Worm (Caenorhabditis elegans): Measurements from ENCODE around the gene F54F2.9.
A peak's percentile ranks its signal among the peaks of the same experiment; 100 is the strongest.

The F54F2.9 gene

ce11 chrIII:8794793-8795192 is 32.2 kb downstream of the F54F2.9 start:
- no peak for TF ChIP-seq aly-2 (tag; optimal IDR thresholded peaks at IDR 0.05)
- peak; percentile 92 for TF ChIP-seq blmp-1 (tag; optimal IDR thresholded peaks at IDR 0.05; ENCODE audit: insufficient read depth)
- peak; percentile 11 for TF ChIP-seq ztf-4 (tag; optimal IDR thresholded peaks at IDR 0.05)
- TF ChIP-seq peb-1 (tag; optimal IDR thresholded peaks at IDR 0.05): peak; percentile 45
- peak; percentile 74 for TF ChIP-seq egl-27 (tag; optimal IDR thresholded peaks at IDR 0.05)
- TF ChIP-seq nhr-77 (tag; optimal IDR thresholded peaks at IDR 0.05): no peak
- TF ChIP-seq mab-5 (tag; optimal IDR thresholded peaks at IDR 0.05): no peak
- no peak for TF ChIP-seq C34F6.9 (tag; optimal IDR thresholded peaks at IDR 0.05)
- no peak for TF ChIP-seq unc-62 (GFP tag; optimal IDR thresholded peaks at IDR 0.05)
- TF ChIP-seq alr-1 (tag; optimal IDR thresholded peaks at IDR 0.05): no peak
- no peak for TF ChIP-seq unc-55 (GFP tag; optimal IDR thresholded peaks at IDR 0.05)
- TF ChIP-seq zag-1 (tag; optimal IDR thresholded peaks at IDR 0.05): no peak
- no peak for TF ChIP-seq ztf-1 (GFP tag; conservative IDR thresholded peaks at IDR 0.05)
- no peak for TF ChIP-seq dmd-4 (tag; optimal IDR thresholded peaks at IDR 0.05)
- peak; percentile 67 to 70 for TF ChIP-seq mdl-1 (tag; optimal IDR thresholded peaks at IDR 0.05)
- TF ChIP-seq nhr-12 (tag; optimal IDR thresholded peaks at IDR 0.05): no peak
- TF ChIP-seq lsy-2 (tag; optimal IDR thresholded peaks at IDR 0.05): peak; percentile 13 to 77
- peak; percentile 70 for TF ChIP-seq gmeb-1 (tag; optimal IDR thresholded peaks at IDR 0.05)
- no peak for TF ChIP-seq ZK546.5 (tag; optimal IDR thresholded peaks at IDR 0.05)
- TF ChIP-seq sem-4 (tag; optimal IDR thresholded peaks at IDR 0.05): peak; percentile 86
- peak; percentile 35 for TF ChIP-seq crh-2 (tag; optimal IDR thresholded peaks at IDR 0.05)
- no peak for TF ChIP-seq skn-1 (tag; optimal IDR thresholded peaks at IDR 0.05)
- no peak for TF ChIP-seq nhr-10 (tag; optimal IDR thresholded peaks at IDR 0.05)
- TF ChIP-seq F13H6.1 (tag; optimal IDR thresholded peaks at IDR 0.05): peak; percentile 93
- peak; percentile 45 for TF ChIP-seq nhr-21 (tag; optimal IDR thresholded peaks at IDR 0.05)
- TF ChIP-seq nhr-237 (tag; optimal IDR thresholded peaks at IDR 0.05): no peak
- TF ChIP-seq nhr-11 (tag; optimal IDR thresholded peaks at IDR 0.05): no peak
- no peak for TF ChIP-seq elt-1 (tag; optimal IDR thresholded peaks at IDR 0.05)
- TF ChIP-seq ztf-11 (tag; optimal IDR thresholded peaks at IDR 0.05): no peak
- peak; percentile 6 for TF ChIP-seq Y55F3AM.14 (GFP tag; optimal IDR thresholded peaks at IDR 0.05)
- TF ChIP-seq fos-1 (tag; optimal IDR thresholded peaks at IDR 0.05): peak; percentile 80
- TF ChIP-seq lin-39 (tag; optimal IDR thresholded peaks at IDR 0.05): no peak
- TF ChIP-seq nhr-23 (tag; optimal IDR thresholded peaks at IDR 0.05): no peak
- no peak for TF ChIP-seq R02D3.7 (tag; optimal IDR thresholded peaks at IDR 0.05)
- no peak for TF ChIP-seq mbf-1 (tag; optimal IDR thresholded peaks at IDR 0.05)
- no peak for TF ChIP-seq ama-1 (optimal IDR thresholded peaks at IDR 0.05)
- TF ChIP-seq nhr-6 (tag; optimal IDR thresholded peaks at IDR 0.05): no peak
- TF ChIP-seq lin-13 (GFP tag; optimal IDR thresholded peaks at IDR 0.05): peak; percentile 64
- TF ChIP-seq snpc-4 (tag; optimal IDR thresholded peaks at IDR 0.05): no peak
- TF ChIP-seq elt-3 (tag; optimal IDR thresholded peaks at IDR 0.05): no peak
- TF ChIP-seq nhr-129 (tag; optimal IDR thresholded peaks at IDR 0.05): peak; percentile 85
- TF ChIP-seq lin-11 (tag; optimal IDR thresholded peaks at IDR 0.05): peak; percentile 37
- no peak for TF ChIP-seq unc-39 (tag; optimal IDR thresholded peaks at IDR 0.05)
- TF ChIP-seq sma-9 (GFP tag; optimal IDR thresholded peaks at IDR 0.05): peak; percentile 91
- TF ChIP-seq sma-9 (tag; optimal IDR thresholded peaks at IDR 0.05): no peak
- peak; percentile 77 for TF ChIP-seq sma-3 (GFP tag; optimal IDR thresholded peaks at IDR 0.05)
- TF ChIP-seq ceh-16 (tag; optimal IDR thresholded peaks at IDR 0.05): peak; percentile 91
- no peak for TF ChIP-seq ceh-82 (tag; optimal IDR thresholded peaks at IDR 0.05)
- peak; percentile 79 for TF ChIP-seq nhr-25 (tag; optimal IDR thresholded peaks at IDR 0.05)
